Fruit fly (Drosophila melanogaster) S2 (cell line): ENCODE results near the gene CG10657.

Experiments used
- CG8478 ChIP-seq: fragments of >200 bp; optimal IDR thresholded peaks from 2 replicates; lab custom pipeline; 2018
- CTCF ChIP-seq, 2 experiments: fragments of >200 bp; optimal IDR thresholded peaks; 2 replicates each; lab custom pipeline; 2018

DNA sequence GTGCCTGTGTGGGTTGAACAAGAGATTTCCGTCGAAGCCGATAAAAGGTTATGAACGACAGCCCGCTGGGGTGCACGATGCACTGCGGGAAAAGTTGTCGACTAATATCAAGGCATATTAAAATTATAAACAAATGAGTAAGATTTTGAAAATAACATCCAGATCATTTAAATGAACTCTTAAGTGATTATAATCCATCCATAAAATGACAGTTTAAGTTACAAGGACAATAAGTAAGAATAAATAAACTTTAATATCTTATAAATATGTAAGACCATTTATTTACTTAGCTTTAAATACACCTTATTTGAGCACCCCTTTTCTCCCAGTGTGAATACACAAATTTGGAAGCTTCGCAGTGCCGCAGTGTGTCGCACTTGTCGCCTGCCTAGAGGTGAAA is 53.0 kb downstream of the CG10657 start:
- no peak for TF ChIP-seq CG8478 (lab: Kevin White, UChicago)
- no peak for TF ChIP-seq CTCF (optimal IDR thresholded peaks at IDR 0.05; lab: Kevin White, UChicago)
